Worm (Caenorhabditis elegans) whole organism, L4/young adult: Measurements from ENCODE around the gene srx-129.

Source experiments
- W03F9.2 ChIP-seq: fragments of 150-350 bp; optimal IDR thresholded peaks from 2 replicates; lab custom pipeline; 2014; ENCODE audit warnings: missing biosample characterization, missing genetic modification characterization
- dao-5 ChIP-seq: sonication (generic microtip); optimal IDR thresholded peaks from 2 replicates; lab custom pipeline; 2016; ENCODE audit warnings: missing genotype, missing genetic modification characterization, moderate library complexity, missing compliant biosample characterization

ce11 chrV:13850170-13850569, 16.1 kb downstream of the srx-129 start, which contains the start of gene hpx-2:
- no peak for TF ChIP-seq dao-5
- no peak for TF ChIP-seq W03F9.2
